Fruit fly (Drosophila melanogaster) whole organism, embryonic: ENCODE results near the gene Ugt37A3.

Source experiments
- Asciz ChIP-seq: fragments of 200-800 bp; sonication (Bioruptor generic); optimal IDR thresholded peaks from 2 replicates; lab custom pipeline; 2017; ENCODE audit warnings: missing biosample characterization, mild to moderate bottlenecking, missing genetic modification characterization, missing genetic modification reagents
- CG10959 ChIP-seq: fragments of 200-800 bp; sonication (Bioruptor generic); IDR thresholded peaks from 2 replicates; pipeline ENCODE4 v1.3.6; 2022; ENCODE audit warnings: missing biosample characterization, missing genetic modification characterization
- CG11093 ChIP-seq: fragments of 200-800 bp; sonication (Bioruptor generic); IDR thresholded peaks from 3 replicates; pipeline ENCODE4 v1.3.6; 2022; ENCODE audit warnings: missing biosample characterization, missing genetic modification characterization
- CG14860 ChIP-seq: fragments of 200-800 bp; sonication (Bioruptor generic); IDR thresholded peaks from 3 replicates; pipeline ENCODE4 v1.3.6; 2022; ENCODE audit warnings: missing biosample characterization, missing genetic modification characterization; ENCODE audit not compliant: partially characterized antibody
- CG15269 ChIP-seq: fragments of 200-800 bp; sonication (Bioruptor generic); optimal IDR thresholded peaks from 2 replicates; lab custom pipeline; 2018; ENCODE audit warnings: missing biosample characterization, mild to moderate bottlenecking, missing genetic modification characterization, moderate library complexity
- CG15696 ChIP-seq: fragments of 200-800 bp; sonication (Bioruptor generic); optimal IDR thresholded peaks from 2 replicates; lab custom pipeline; 2019; ENCODE audit warnings: missing biosample characterization, mild to moderate bottlenecking, missing genetic modification characterization, moderate library complexity
- CG16815 ChIP-seq: fragments of 200-800 bp; sonication (Bioruptor generic); optimal IDR thresholded peaks from 3 replicates; lab custom pipeline; 2017; ENCODE audit warnings: missing biosample characterization, mild to moderate bottlenecking, missing genetic modification characterization
- CG18262 ChIP-seq: fragments of 200-800 bp; optimal IDR thresholded peaks from 3 replicates; lab custom pipeline; 2019; ENCODE audit warnings: missing biosample characterization, mild to moderate bottlenecking, missing genetic modification characterization, moderate library complexity
- CG30020 ChIP-seq: fragments of 200-800 bp; optimal IDR thresholded peaks from 2 replicates; lab custom pipeline; 2019; ENCODE audit warnings: missing biosample characterization, mild to moderate bottlenecking, missing genetic modification characterization, moderate library complexity
- CG30431 ChIP-seq: fragments of 200-800 bp; sonication (Bioruptor generic); optimal IDR thresholded peaks from 2 replicates; lab custom pipeline; 2017; ENCODE audit warnings: missing biosample characterization, missing genetic modification characterization
- CG3163 ChIP-seq: fragments of 200-800 bp; sonication (Bioruptor generic); optimal IDR thresholded peaks from 3 replicates; lab custom pipeline; 2016; ENCODE audit warnings: missing biosample characterization, missing genetic modification characterization
- CG4424 ChIP-seq: fragments of 200-800 bp; sonication (Bioruptor generic); optimal IDR thresholded peaks from 3 replicates; lab custom pipeline; 2016; ENCODE audit warnings: missing biosample characterization, missing genetic modification characterization
- CG6272 ChIP-seq: fragments of 200-800 bp; sonication (Bioruptor generic); IDR thresholded peaks from 2 replicates; pipeline ENCODE4 v1.3.6; 2022; ENCODE audit warnings: missing biosample characterization, missing genetic modification characterization
- CG7556 ChIP-seq: fragments of 200-800 bp; sonication (Bioruptor generic); optimal IDR thresholded peaks from 2 replicates; lab custom pipeline; 2017; ENCODE audit warnings: missing biosample characterization, mild to moderate bottlenecking, missing genetic modification characterization
- CG8290 ChIP-seq, 3 experiments: fragments of 200-800 bp; sonication (Bioruptor generic); optimal IDR thresholded peaks; 2 replicates each; lab custom pipeline; 2016 to 2019; ENCODE audit warnings: missing biosample characterization in 3 of 3, missing genetic modification characterization in 3 of 3, mild to moderate bottlenecking in 2 of 3, moderate library complexity in 1 of 3
- CG9727 ChIP-seq: fragments of 200-800 bp; sonication (Bioruptor generic); optimal IDR thresholded peaks from 3 replicates; lab custom pipeline; 2017; ENCODE audit warnings: missing biosample characterization, mild to moderate bottlenecking, missing genetic modification characterization
- CHES-1-like ChIP-seq: fragments of 200-800 bp; sonication (Bioruptor generic); optimal IDR thresholded peaks from 2 replicates; lab custom pipeline; 2016; ENCODE audit warnings: missing biosample characterization, missing genetic modification characterization
- CkIIα-i1 ChIP-seq: fragments of 200-800 bp; sonication (Bioruptor generic); IDR thresholded peaks from 2 replicates; pipeline ENCODE4 v1.3.6; 2022; ENCODE audit warnings: missing biosample characterization, missing genetic modification characterization
- Deaf1 ChIP-seq: fragments of 200-800 bp; optimal IDR thresholded peaks from 3 replicates; lab custom pipeline; 2019; ENCODE audit warnings: missing biosample characterization, mild to moderate bottlenecking, missing genetic modification characterization, moderate library complexity
- E2f1 ChIP-seq: fragments of 200-800 bp; sonication (Bioruptor generic); IDR thresholded peaks from 2 replicates; pipeline ENCODE4 v1.3.6; 2022; ENCODE audit warnings: missing biosample characterization, missing genetic modification characterization
- GATAe ChIP-seq: fragments of 200-800 bp; sonication (Bioruptor generic); conservative IDR thresholded peaks from 2 replicates; pipeline ENCODE4 v1.3.6; 2022; ENCODE audit warnings: missing biosample characterization, missing genetic modification characterization
- Hmr ChIP-seq: fragments of 200-800 bp; sonication (Bioruptor generic); optimal IDR thresholded peaks from 3 replicates; lab custom pipeline; 2017; ENCODE audit warnings: mild to moderate bottlenecking, missing biosample characterization, missing genetic modification reagents, missing genetic modification characterization
- Hr3 ChIP-seq: fragments of 200-800 bp; sonication (Bioruptor generic); optimal IDR thresholded peaks from 3 replicates; lab custom pipeline; 2016; ENCODE audit warnings: missing biosample characterization, missing genetic modification characterization
- Sry-β ChIP-seq: fragments of 200-800 bp; sonication (Bioruptor generic); optimal IDR thresholded peaks from 2 replicates; lab custom pipeline; 2018; ENCODE audit warnings: missing biosample characterization, mild to moderate bottlenecking, missing genetic modification characterization, moderate library complexity
- Ssrp ChIP-seq: fragments of 200-800 bp; sonication (Bioruptor generic); optimal IDR thresholded peaks from 2 replicates; lab custom pipeline; 2018; ENCODE audit warnings: missing biosample characterization, mild to moderate bottlenecking, missing genetic modification characterization, moderate library complexity
- Stat92E ChIP-seq, 3 experiments: fragments of >200 bp in 2 of 3; fragments of 200-800 bp in 1 of 3; sonication (Bioruptor generic) in 1 of 3; optimal IDR thresholded peaks; 2 replicates each; lab custom pipeline; 2017 to 2019; ENCODE audit warnings: missing biosample characterization in 3 of 3, missing genetic modification characterization in 3 of 3, mild to moderate bottlenecking in 1 of 3, moderate library complexity in 1 of 3
- Trl ChIP-seq, 3 experiments: fragments of >200 bp in 2 of 3; fragments of 200-800 bp in 1 of 3; sonication (Bioruptor generic) in 1 of 3; optimal IDR thresholded peaks; 2 replicates in 1 of 3; 3 replicates in 2 of 3; lab custom pipeline; 2016 to 2017; ENCODE audit warnings: missing biosample characterization in 1 of 3, missing genetic modification characterization in 1 of 3
- amos ChIP-seq: fragments of 200-800 bp; sonication (Bioruptor generic); IDR thresholded peaks from 2 replicates; pipeline ENCODE4 v1.3.6; 2022; ENCODE audit warnings: missing biosample characterization, missing genetic modification characterization; ENCODE audit not compliant: partially characterized antibody
- bowl ChIP-seq: fragments of 200-800 bp; sonication (Bioruptor generic); IDR thresholded peaks from 2 replicates; pipeline ENCODE4 v1.3.6; 2022; ENCODE audit warnings: missing biosample characterization, missing genetic modification characterization
- eve ChIP-seq, 2 experiments: fragments of >200 bp; optimal IDR thresholded peaks; 2 replicates each; lab custom pipeline; 2017; ENCODE audit warnings: missing biosample characterization in 2 of 2, missing genetic modification characterization in 2 of 2
- gem ChIP-seq: fragments of 200-800 bp; sonication (Bioruptor generic); optimal IDR thresholded peaks from 2 replicates; lab custom pipeline; 2019; ENCODE audit warnings: missing biosample characterization, mild to moderate bottlenecking, missing genetic modification characterization, moderate library complexity
- her ChIP-seq: fragments of 200-800 bp; sonication (Bioruptor generic); optimal IDR thresholded peaks from 2 replicates; lab custom pipeline; 2016; ENCODE audit warnings: missing biosample characterization, missing genetic modification characterization
- hth ChIP-seq: fragments of >200 bp; optimal IDR thresholded peaks from 2 replicates; lab custom pipeline; 2017; ENCODE audit warnings: inconsistent platforms
- ind ChIP-seq: fragments of 200-800 bp; sonication (Bioruptor generic); optimal IDR thresholded peaks from 3 replicates; lab custom pipeline; 2016; ENCODE audit warnings: missing biosample characterization, missing genetic modification characterization
- inv ChIP-seq: fragments of 200-800 bp; sonication (Bioruptor generic); IDR thresholded peaks from 2 replicates; pipeline ENCODE4 v1.3.6; 2022; ENCODE audit warnings: missing biosample characterization, missing genetic modification characterization; ENCODE audit not compliant: partially characterized antibody
- kah ChIP-seq: fragments of 200-800 bp; sonication (Bioruptor generic); optimal IDR thresholded peaks from 2 replicates; lab custom pipeline; 2018; ENCODE audit warnings: missing biosample characterization, mild to moderate bottlenecking, missing genetic modification characterization
- lola ChIP-seq, 3 experiments: fragments of >200 bp in 2 of 3; fragments of 200-800 bp in 1 of 3; sonication (Bioruptor generic) in 1 of 3; optimal IDR thresholded peaks; 2 replicates each; lab custom pipeline; 2017 to 2019; ENCODE audit warnings: missing biosample characterization in 3 of 3, missing genetic modification characterization in 3 of 3, mild to moderate bottlenecking in 1 of 3, moderate library complexity in 1 of 3
- oc ChIP-seq: fragments of 200-800 bp; sonication (Bioruptor generic); optimal IDR thresholded peaks from 2 replicates; lab custom pipeline; 2018; ENCODE audit warnings: missing biosample characterization, mild to moderate bottlenecking, missing genetic modification characterization, moderate library complexity
- odd ChIP-seq: fragments of 200-800 bp; sonication (Bioruptor generic); optimal IDR thresholded peaks from 2 replicates; lab custom pipeline; 2017; ENCODE audit warnings: missing biosample characterization, mild to moderate bottlenecking, missing genetic modification characterization
- pho ChIP-seq: fragments of 200-800 bp; sonication (Bioruptor generic); optimal IDR thresholded peaks from 2 replicates; lab custom pipeline; 2016; ENCODE audit warnings: missing biosample characterization, missing genetic modification characterization
- pita ChIP-seq: fragments of 200-800 bp; sonication (Bioruptor generic); optimal IDR thresholded peaks from 2 replicates; lab custom pipeline; 2017; ENCODE audit warnings: missing biosample characterization, mild to moderate bottlenecking, missing genetic modification characterization
- pnt ChIP-seq: fragments of 200-800 bp; sonication (Bioruptor generic); optimal IDR thresholded peaks from 3 replicates; lab custom pipeline; 2016; ENCODE audit warnings: missing biosample characterization, missing genetic modification characterization
- pros ChIP-seq: fragments of 200-800 bp; sonication (Bioruptor generic); optimal IDR thresholded peaks from 3 replicates; lab custom pipeline; 2019; ENCODE audit warnings: missing biosample characterization, mild to moderate bottlenecking, missing genetic modification characterization, moderate library complexity
- rib ChIP-seq: fragments of 200-800 bp; sonication (Bioruptor generic); IDR thresholded peaks from 2 replicates; pipeline ENCODE4 v1.3.6; 2022; ENCODE audit warnings: missing biosample characterization, missing genetic modification characterization
- slou ChIP-seq: fragments of 200-800 bp; sonication (Bioruptor generic); optimal IDR thresholded peaks from 3 replicates; lab custom pipeline; 2016; ENCODE audit warnings: missing biosample characterization, missing genetic modification characterization
- tin ChIP-seq: fragments of 200-800 bp; sonication (Bioruptor generic); optimal IDR thresholded peaks from 3 replicates; lab custom pipeline; 2016; ENCODE audit warnings: missing biosample characterization, missing genetic modification characterization
- unc-4 ChIP-seq: fragments of 200-800 bp; sonication (Bioruptor generic); IDR thresholded peaks from 2 replicates; pipeline ENCODE4 v1.3.6; 2022; ENCODE audit warnings: missing biosample characterization, missing genetic modification characterization; ENCODE audit not compliant: partially characterized antibody
- wek ChIP-seq: fragments of 200-800 bp; sonication (Bioruptor generic); optimal IDR thresholded peaks from 3 replicates; lab custom pipeline; 2018; ENCODE audit warnings: missing biosample characterization, mild to moderate bottlenecking, missing genetic modification characterization, moderate library complexity

The Ugt37A3 gene

dm6 chr3R:12719627-12720343 lies 23.7 kb downstream of the Ugt37A3 start (continued):
- no peak for TF ChIP-seq tin (GFP tag; lab: Kevin White, UChicago)
- TF ChIP-seq slou (GFP tag; lab: Kevin White, UChicago): no peak
- TF ChIP-seq inv: no peak
- TF ChIP-seq CG15269 (tag; lab: Kevin White, UChicago): peak; percentile 49
- no peak; the same call in 1 of the 2 replicates for TF ChIP-seq amos
- TF ChIP-seq pita (GFP tag; lab: Kevin White, UChicago): no peak
- no peak for TF ChIP-seq Ssrp
- no peak for TF ChIP-seq CG11093 (GFP tag; lab: Robert Waterston, UW)
- TF ChIP-seq Hmr (GFP tag; lab: Kevin White, UChicago): peak; percentile 41
- no peak for TF ChIP-seq pros (GFP tag; lab: Kevin White, UChicago)
- TF ChIP-seq CG18262 (tag; lab: Kevin White, UChicago): peak; percentile 57
- no peak for TF ChIP-seq wek
- peak; percentile 32 for TF ChIP-seq CG9727 (GFP tag; lab: Kevin White, UChicago)
- TF ChIP-seq E2f1 (GFP tag; lab: Robert Waterston, UW): no peak
- TF ChIP-seq her (GFP tag; lab: Kevin White, UChicago): no peak
- TF ChIP-seq eve (GFP tag; optimal IDR thresholded peaks at IDR 0.05; lab: Kevin White, UChicago): no peak
- TF ChIP-seq Deaf1: peak; percentile 99
- no peak for TF ChIP-seq odd (GFP tag; lab: Kevin White, UChicago)
- TF ChIP-seq CG30020 (tag; lab: Kevin White, UChicago): no peak
- TF ChIP-seq rib (GFP tag; lab: Robert Waterston, UW): peak; percentile 84; the same call in 1 of the 2 replicates
- TF ChIP-seq oc (tag; lab: Kevin White, UChicago): no peak
- no peak for TF ChIP-seq kah (GFP tag; lab: Kevin White, UChicago)
- TF ChIP-seq Hr3: peak; percentile 23
- no peak for TF ChIP-seq Sry-β (GFP tag; lab: Kevin White, UChicago)
- TF ChIP-seq CG4424 (GFP tag; lab: Kevin White, UChicago): peak; percentile 14
- no peak for TF ChIP-seq GATAe
- TF ChIP-seq CkIIα-i1: no peak
- peak; percentile 50 for TF ChIP-seq CG7556
- TF ChIP-seq CG8290 (GFP tag; optimal IDR thresholded peaks at IDR 0.05; lab: Kevin White, UChicago): no peak
- TF ChIP-seq CG8290 (tag; optimal IDR thresholded peaks at IDR 0.05; lab: Kevin White, UChicago): peak in 1 of 2 experiments; percentile 33
- no peak for TF ChIP-seq CG14860
- TF ChIP-seq gem (tag; lab: Kevin White, UChicago): peak; percentile 69
- no peak for TF ChIP-seq Stat92E (GFP tag; optimal IDR thresholded peaks at IDR 0.05; lab: Kevin White, UChicago)
- TF ChIP-seq hth (lab: Kevin White, UChicago): no peak
- TF ChIP-seq CG6272 (GFP tag; lab: Robert Waterston, UW): no peak
- no peak for TF ChIP-seq CG16815 (GFP tag; lab: Kevin White, UChicago)
- TF ChIP-seq CG15696 (tag; lab: Kevin White, UChicago): no peak
- peak; percentile 20; the same call in 1 of the 2 replicates for TF ChIP-seq unc-4 (GFP tag; lab: Robert Waterston, UW)
- TF ChIP-seq pho (GFP tag; lab: Kevin White, UChicago): no peak
- peak; percentile 86 for TF ChIP-seq CG3163
- peak; percentile 71 to 90 for TF ChIP-seq Trl (optimal IDR thresholded peaks at IDR 0.05; lab: Kevin White, UChicago)
- no peak for TF ChIP-seq Trl (GFP tag; optimal IDR thresholded peaks at IDR 0.05; lab: Kevin White, UChicago)
- TF ChIP-seq Asciz: no peak
- TF ChIP-seq CHES-1-like (GFP tag; lab: Kevin White, UChicago): no peak
- no peak for TF ChIP-seq bowl (GFP tag; lab: Robert Waterston, UW)
- peak in 1 of 3 experiments; percentile 12 for TF ChIP-seq lola (GFP tag; optimal IDR thresholded peaks at IDR 0.05; lab: Kevin White, UChicago)
- no peak for TF ChIP-seq pnt (GFP tag; lab: Kevin White, UChicago)
- TF ChIP-seq CG30431 (GFP tag; lab: Kevin White, UChicago): no peak
- TF ChIP-seq CG10959 (GFP tag; lab: Robert Waterston, UW): no peak
- peak; percentile 8 for TF ChIP-seq ind (GFP tag; lab: Kevin White, UChicago)
